Fruit fly (Drosophila melanogaster) whole organism, wandering third instar larva: ENCODE measurements around the gene dbo.

Source experiments
- CG9705 ChIP-seq: fragments of 200-800 bp; sonication (Bioruptor generic); optimal IDR thresholded peaks from 2 replicates; lab custom pipeline; 2018; ENCODE audit warnings: missing biosample characterization, mild to moderate bottlenecking, missing genetic modification characterization
- Dfd ChIP-seq: fragments of >200 bp; optimal IDR thresholded peaks from 2 replicates; lab custom pipeline; 2017; ENCODE audit warnings: missing biosample characterization, missing genetic modification characterization
- N ChIP-seq: fragments of >200 bp; optimal IDR thresholded peaks from 2 replicates; lab custom pipeline; 2018; ENCODE audit warnings: missing biosample characterization, missing external identifiers, missing genetic modification characterization
- Sp1 ChIP-seq: fragments of 200-800 bp; sonication (Bioruptor generic); optimal IDR thresholded peaks from 3 replicates; lab custom pipeline; 2019; ENCODE audit warnings: missing biosample characterization, mild to moderate bottlenecking, missing genetic modification characterization, moderate library complexity
- sv ChIP-seq: fragments of 200-800 bp; sonication (Bioruptor generic); optimal IDR thresholded peaks from 3 replicates; lab custom pipeline; 2016; ENCODE audit warnings: missing biosample characterization, missing genetic modification characterization
- tai ChIP-seq: sonication (Bioruptor generic); optimal IDR thresholded peaks from 2 replicates; lab custom pipeline; 2016; ENCODE audit warnings: missing biosample characterization, missing genetic modification characterization

dm6 chr3L:15825493-15826209 is 1.0 kb upstream of the dbo start:
- TF ChIP-seq Dfd (GFP tag; lab: Kevin White, UChicago) (no peak), tai (GFP tag; lab: Kevin White, UChicago) (peak; percentile 12), Sp1 (GFP tag; lab: Kevin White, UChicago) (peak; percentile 4), N (GFP tag; lab: Kevin White, UChicago) (peak; percentile 91), sv (no peak), CG9705 (no peak)
